Fruit fly (Drosophila melanogaster): ENCODE results near the gene CecC.

CecC gene

DNA sequence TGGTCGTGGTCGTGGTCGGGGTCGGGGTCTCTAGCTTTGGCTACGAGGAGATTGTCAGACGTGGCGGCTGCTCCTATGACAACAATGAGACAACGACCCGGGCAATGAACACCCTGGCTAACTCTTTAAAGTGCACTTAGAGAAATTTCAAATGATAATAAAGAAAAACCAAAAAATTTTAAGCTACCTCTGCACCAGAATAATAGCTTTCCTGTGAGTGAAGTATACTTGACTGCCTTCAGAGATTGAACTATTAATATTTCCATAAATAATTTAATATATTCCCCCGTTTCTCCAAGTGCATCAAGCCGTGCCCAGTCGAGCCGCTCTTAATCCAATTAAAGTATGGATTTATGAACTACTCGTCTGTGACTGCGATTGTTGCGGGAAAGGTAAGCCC, 47.4 kb downstream of the CecC start (continued):
- TF ChIP-seq btn (GFP tag; optimal IDR thresholded peaks at IDR 0.05) (no peak), Oli (tag; optimal IDR thresholded peaks at IDR 0.05) (peak; percentile 29), corto (GFP tag; optimal IDR thresholded peaks at IDR 0.05) (peak; percentile 10), chm (GFP tag; IDR thresholded peaks at IDR 0.05) (0 out of 2 replicates have a peak, but pooled peaks have one; percentile 28), Myb (GFP tag; optimal IDR thresholded peaks at IDR 0.05) (no peak), nmo (GFP tag; optimal IDR thresholded peaks at IDR 0.05) (peak; percentile 71), cas (GFP tag; IDR thresholded peaks at IDR 0.05) (no peak), CG2875 (GFP tag; optimal IDR thresholded peaks at IDR 0.05) (peak; percentile 20), CG17829 (tag; optimal IDR thresholded peaks at IDR 0.05) (peak; percentile 72), ewg (GFP tag; optimal IDR thresholded peaks at IDR 0.05) (peak; percentile 2), onecut (GFP tag; IDR thresholded peaks at IDR 0.05) (0 out of 2 replicates have a peak, but pooled peaks have one; percentile 24), Taf1 (GFP tag; IDR thresholded peaks at IDR 0.05) (no peak), gem (tag; optimal IDR thresholded peaks at IDR 0.05) (peak; percentile 71), gfzf (GFP tag; optimal IDR thresholded peaks at IDR 0.05) (no peak), Xrp1 (GFP tag; IDR thresholded peaks at IDR 0.05) (peak; percentile 78), lbe (GFP tag; optimal IDR thresholded peaks at IDR 0.05) (peak; percentile 16), CG5180 (GFP tag; optimal IDR thresholded peaks at IDR 0.05) (no peak), CG18262 (tag; optimal IDR thresholded peaks at IDR 0.05) (peak; percentile 57), HmgD (GFP tag; optimal IDR thresholded peaks at IDR 0.05) (no peak), ssp (GFP tag; IDR thresholded peaks at IDR 0.05) (0 out of 2 replicates have a peak, but pooled peaks have one; percentile 24), CG2202 (tag; optimal IDR thresholded peaks at IDR 0.05) (peak; percentile 24), sens-2 (GFP tag; IDR thresholded peaks at IDR 0.05) (no peak), ken (GFP tag; IDR thresholded peaks at IDR 0.05) (0 out of 3 replicates have a peak, but pooled peaks have one; percentile 42), CG8359 (GFP tag; optimal IDR thresholded peaks at IDR 0.05; ENCODE audit: borderline replicate concordance) (peak; percentile 6), CG12391 (tag; optimal IDR thresholded peaks at IDR 0.05) (peak; percentile 54), CG13424 (tag; optimal IDR thresholded peaks at IDR 0.05) (peak; percentile 38), pho (GFP tag; optimal IDR thresholded peaks at IDR 0.05) (no peak), ranshi (GFP tag; IDR thresholded peaks at IDR 0.05) (peak; percentile 15; the same call in 1 of the 2 replicates), ttk (GFP tag; IDR thresholded peaks at IDR 0.05) (peak; percentile 26; the same call in 1 of the 2 replicates), Blimp-1 (GFP tag; optimal IDR thresholded peaks at IDR 0.05) (peak; percentile 45), CG11456 (GFP tag; IDR thresholded peaks at IDR 0.05) (no peak), HLH54F (GFP tag; optimal IDR thresholded peaks at IDR 0.05) (no peak), fru (optimal IDR thresholded peaks at IDR 0.05) (no peak), hkb (optimal IDR thresholded peaks at IDR 0.05) (no peak), hkb (GFP tag; IDR thresholded peaks at IDR 0.05) (peak; percentile 29; the same call in 1 of the 2 replicates), CG42726 (GFP tag; IDR thresholded peaks at IDR 0.05; ENCODE audit: partially characterized antibody) (no peak), Sry-β (GFP tag; optimal IDR thresholded peaks at IDR 0.05) (no peak), CG6689 (GFP tag; IDR thresholded peaks at IDR 0.05) (peak; percentile 54), CG17361 (GFP tag; IDR thresholded peaks at IDR 0.05) (peak; percentile 71; the same call in 2 of the 3 replicates), row (GFP tag; IDR thresholded peaks at IDR 0.05) (peak; percentile 66), lov (optimal IDR thresholded peaks at IDR 0.05) (no peak), lov (GFP tag; IDR thresholded peaks at IDR 0.05) (0 out of 3 replicates have a peak, but pooled peaks have one; percentile 22), CG10267 (tag; optimal IDR thresholded peaks at IDR 0.05) (peak; percentile 18), Xbp1 (GFP tag; optimal IDR thresholded peaks at IDR 0.05) (peak; percentile 27), abd-A (tag; optimal IDR thresholded peaks at IDR 0.05) (no peak), croc (GFP tag; conservative IDR thresholded peaks at IDR 0.05) (peak; percentile 53; the same call in 1 of the 3 replicates), Dbx (GFP tag; IDR thresholded peaks at IDR 0.05) (no peak), CG7839 (tag; optimal IDR thresholded peaks at IDR 0.05) (peak; percentile 59), gce (GFP tag; IDR thresholded peaks at IDR 0.05) (no peak), sob (GFP tag; IDR thresholded peaks at IDR 0.05) (no peak), Hr39 (optimal IDR thresholded peaks at IDR 0.05) (no peak), CG34422 (GFP tag; IDR thresholded peaks at IDR 0.05) (peak; percentile 47; the same call in 2 of the 3 replicates)

All from whole organism, embryonic.